Worm (Caenorhabditis elegans) whole organism, late embryonic: ENCODE measurements around the gene msra-1.

ENCODE experiments used
- C38D4.7 ChIP-seq: fragments of 200-800 bp; sonication (Bioruptor generic); optimal IDR thresholded peaks from 2 replicates; lab custom pipeline; 2018; ENCODE audit warnings: mild to moderate bottlenecking, missing genetic modification characterization, moderate library complexity, missing compliant biosample characterization
- ama-1 ChIP-seq: fragments of 150-350 bp; optimal IDR thresholded peaks from 2 replicates; lab custom pipeline; 2014
- ceh-9 ChIP-seq: sonication (generic microtip); optimal IDR thresholded peaks from 2 replicates; lab custom pipeline; 2016; ENCODE audit warnings: mild to moderate bottlenecking, missing genetic modification characterization, inconsistent platforms, missing compliant biosample characterization
- fkh-10 ChIP-seq: fragments of 150-350 bp; optimal IDR thresholded peaks from 2 replicates; lab custom pipeline; 2014; ENCODE audit warnings: missing biosample characterization, missing genetic modification reagents, missing genetic modification characterization
- hlh-6 ChIP-seq: sonication (generic microtip); optimal IDR thresholded peaks from 2 replicates; lab custom pipeline; 2016; ENCODE audit warnings: missing genotype, missing genetic modification characterization, missing compliant biosample characterization
- hlh-8 ChIP-seq: sonication (generic microtip); optimal IDR thresholded peaks from 2 replicates; lab custom pipeline; 2016; ENCODE audit warnings: missing genotype, missing genetic modification characterization, missing compliant biosample characterization
- pag-3 ChIP-seq: sonication (generic microtip); optimal IDR thresholded peaks from 2 replicates; lab custom pipeline; 2016; ENCODE audit warnings: missing compliant biosample characterization, missing genetic modification characterization, borderline replicate concordance
- sdc-2 ChIP-seq: sonication (generic microtip); optimal IDR thresholded peaks from 2 replicates; lab custom pipeline; 2016; ENCODE audit warnings: missing genotype, missing genetic modification characterization, missing compliant biosample characterization
- sox-2 ChIP-seq: fragments of 200-800 bp; sonication (Bioruptor generic); IDR thresholded peaks from 2 replicates; pipeline ENCODE4 v1.3.6; 2022; ENCODE audit warnings: missing genetic modification reagents, missing genetic modification characterization, missing compliant biosample characterization
- zip-5 ChIP-seq: sonication (generic microtip); optimal IDR thresholded peaks from 2 replicates; lab custom pipeline; 2016; ENCODE audit warnings: missing genetic modification characterization, missing compliant biosample characterization

DNA sequence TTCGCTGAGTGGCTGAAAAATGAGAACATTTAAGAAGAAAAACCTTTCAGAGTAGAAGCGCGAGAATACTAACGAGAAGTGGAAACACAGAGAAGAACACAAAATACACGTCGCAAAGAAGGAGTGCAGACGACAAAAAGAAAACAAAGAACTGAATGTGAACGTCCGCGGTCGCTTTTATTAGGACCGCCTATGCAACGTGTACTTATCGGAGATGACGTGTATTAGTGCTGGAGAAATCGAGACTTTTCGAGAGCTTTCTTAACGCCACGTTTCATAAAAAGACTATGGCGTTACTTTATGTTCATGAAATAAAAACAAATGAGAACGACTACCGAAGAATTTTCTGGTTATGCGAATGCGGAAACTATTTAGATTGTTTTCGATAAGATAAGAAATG, 11.3 kb downstream of the msra-1 start, which contains the start of gene hsp-4:
- TF ChIP-seq ama-1 (lab: Kevin White, UChicago) (no peak), zip-5 (tag; lab: Kevin White, UChicago) (no peak), fkh-10 (GFP tag; lab: Kevin White, UChicago) (no peak), pag-3 (no peak), ceh-9 (no peak), hlh-6 (tag; lab: Kevin White, UChicago) (no peak), sdc-2 (tag; lab: Kevin White, UChicago) (no peak), hlh-8 (no peak), sox-2 (no peak), C38D4.7 (GFP tag; lab: Kevin White, UChicago) (no peak)
